Worm (Caenorhabditis elegans): ENCODE results near the gene T04C12.11.

DNA sequence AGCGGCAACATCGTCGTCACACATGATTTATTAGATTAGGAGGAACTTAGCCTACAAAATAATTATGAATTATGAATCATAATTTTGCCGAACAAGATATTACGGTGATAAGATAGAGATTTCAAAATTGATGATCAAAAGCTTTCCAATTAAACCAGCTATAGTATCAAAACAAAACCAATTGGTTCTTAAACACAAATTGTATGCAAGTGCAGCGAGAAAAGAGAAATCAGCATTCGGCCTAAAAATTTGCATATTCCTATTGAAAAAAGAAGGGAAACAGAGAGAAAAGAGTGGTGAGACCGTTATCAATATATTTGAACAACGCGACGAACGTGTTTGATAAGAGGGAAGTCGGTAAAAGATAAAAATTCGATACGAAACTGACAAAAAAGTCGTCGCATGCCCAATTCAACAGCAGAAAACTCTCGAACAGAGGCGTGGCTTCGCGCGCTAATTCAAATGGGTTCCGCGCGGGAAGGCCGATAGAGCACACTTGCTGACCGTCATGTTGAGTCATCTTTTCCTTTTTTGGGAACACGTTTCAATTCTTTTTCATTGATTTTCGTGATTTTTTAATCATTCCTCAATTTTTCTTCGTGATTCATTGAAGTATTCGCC is 18.1 kb upstream of the T04C12.11 start, which contains the start of gene act-2:
- peak; percentile 28 for TF ChIP-seq lin-13 (GFP tag; optimal IDR thresholded peaks at IDR 0.05)
- peak; percentile 55 for TF ChIP-seq nhr-28 (tag; optimal IDR thresholded peaks at IDR 0.05)
- no peak for TF ChIP-seq aly-2 (tag; optimal IDR thresholded peaks at IDR 0.05)
- no peak for TF ChIP-seq dmd-8 (GFP tag; IDR thresholded peaks at IDR 0.05)
- no peak for TF ChIP-seq dmd-9 (GFP tag; IDR thresholded peaks at IDR 0.05)
- no peak for TF ChIP-seq daf-12 (tag; optimal IDR thresholded peaks at IDR 0.05)

All from whole organism, L4 larva.